Fruit fly (Drosophila melanogaster) ovary, adult (tissue): ENCODE data around the gene CG31917.

Experiments
- CG17801 ChIP-seq: fragments of 200-800 bp; optimal IDR thresholded peaks from 2 replicates; lab custom pipeline; 2019; ENCODE audit warnings: missing biosample characterization, mild to moderate bottlenecking, missing genetic modification characterization, moderate library complexity; ENCODE audit not compliant: partially characterized antibody

Gene CG31917

dm6 chr2L:5010784-5011260 lies at the start of gene CG31917, which contains the start of the genes Tfb5 and SelT:
CG31917 (minus strand) TSS chr2L:5010834.
Tfb5 (minus strand) TSS chr2L:5010834.
SelT (plus strand) TSS chr2L:5010922.
- peak; percentile 73 for TF ChIP-seq CG17801

dm6 chr2L:5059645-5060254 lies 49.1 kb upstream of the CG31917 start, which contains the start of gene Rpn11:
Rpn11 (minus strand) TSS chr2L:5059790.
- peak; percentile 61 for TF ChIP-seq CG17801

DNA sequence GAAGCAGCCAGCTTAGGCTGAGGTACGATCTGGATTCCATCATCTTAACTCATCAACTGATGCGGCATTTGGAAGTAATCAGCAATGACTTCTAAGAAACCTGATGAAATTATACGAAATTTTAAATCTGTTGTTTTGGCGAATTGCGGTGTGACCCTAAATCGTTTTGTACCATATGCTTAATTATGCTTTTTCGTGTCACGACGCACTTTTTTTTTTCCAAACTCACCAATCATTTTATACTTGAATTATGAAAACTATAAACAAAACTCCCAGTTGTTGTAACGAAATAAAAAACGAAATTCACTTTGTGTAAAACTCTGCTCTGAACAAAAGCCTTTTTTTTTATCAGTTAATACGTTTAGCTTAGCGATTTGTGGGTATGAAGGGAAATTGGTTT lies 47.5 kb upstream of the CG31917 start, which contains the start of gene Nepl3:
Gene Nepl3 (minus strand): TSS at position 155 of the 400 bp plus-strand sequence.
- TF ChIP-seq CG17801 = no peak

dm6 chr2L:5055528-5055927 lies 44.9 kb upstream of the CG31917 start:
- no peak for TF ChIP-seq CG17801

DNA sequence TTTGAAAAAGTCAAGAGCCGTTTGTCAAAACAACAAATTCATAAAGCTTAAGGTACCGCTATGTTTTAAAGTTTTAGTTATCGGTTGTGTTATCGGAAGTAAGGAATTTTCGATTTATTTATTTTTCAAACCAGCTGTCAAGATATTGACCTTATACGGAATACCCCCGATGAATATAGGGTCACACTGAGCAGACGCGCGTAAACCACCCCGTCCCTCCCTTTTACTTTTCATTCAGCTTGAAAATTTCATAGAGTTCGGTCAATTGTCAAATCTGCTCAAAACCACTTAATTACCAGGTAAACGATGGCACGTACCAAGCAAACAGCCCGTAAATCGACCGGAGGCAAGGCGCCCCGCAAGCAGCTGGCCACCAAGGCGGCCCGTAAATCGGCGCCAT lies 44.3 kb upstream of the CG31917 start, which contains the start of the genes CG14036 and His3.3A:
Gene CG14036 (minus strand): TSS at position 64 of the 400 bp plus-strand sequence.
Gene His3.3A (plus strand): TSS at position 106 of the 400 bp plus-strand sequence.
- TF ChIP-seq CG17801 = peak; percentile 35

DNA sequence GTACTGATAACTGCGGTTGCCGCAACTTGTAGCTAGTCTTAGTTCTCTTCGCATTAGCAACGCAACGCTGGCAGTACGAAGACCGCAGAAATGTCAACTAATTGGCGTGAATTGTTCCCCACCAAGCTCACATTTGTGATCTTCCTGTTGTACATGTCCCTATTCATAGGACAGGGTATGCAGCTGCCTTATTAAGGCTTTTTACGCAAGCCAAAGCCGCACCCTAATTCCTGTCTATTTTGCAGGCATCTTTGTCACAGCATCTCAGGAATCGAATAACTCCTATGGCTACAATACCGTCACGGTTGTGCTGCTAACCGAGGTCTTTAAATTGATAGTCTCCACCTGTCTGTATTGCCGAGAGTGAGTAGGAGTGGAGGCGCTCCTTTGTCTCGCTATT lies 42.4 kb upstream of the CG31917 start, which contains the start of gene eIF3h:
Gene eIF3h (minus strand): TSS at position 101 of the 400 bp plus-strand sequence.
- no peak for TF ChIP-seq CG17801

DNA sequence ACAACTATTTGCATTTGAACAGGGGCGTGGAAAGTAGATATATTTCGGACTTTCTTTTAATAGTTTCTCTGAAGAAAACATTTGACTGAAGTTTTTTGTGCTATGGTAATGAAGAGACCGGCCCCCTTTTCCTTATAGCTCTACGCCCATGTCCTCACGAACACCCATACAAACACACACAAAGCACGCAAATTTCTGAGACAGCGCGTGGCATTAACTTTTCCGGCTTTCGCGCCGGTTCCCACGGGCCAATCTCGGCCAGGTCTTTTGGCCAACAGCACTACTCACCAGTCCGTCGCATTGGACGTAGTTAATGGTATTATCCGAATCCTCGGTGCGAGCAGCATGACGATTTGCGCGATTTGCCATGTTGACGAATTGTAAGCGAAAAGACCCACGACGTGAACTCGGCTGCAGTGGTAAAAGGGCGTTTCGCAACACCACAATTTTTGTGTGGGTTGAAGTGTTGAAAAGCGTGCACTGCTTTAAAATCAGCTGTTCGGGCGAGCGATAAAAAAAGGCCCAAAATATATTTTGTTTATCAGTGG lies 41.8 kb upstream of the CG31917 start, which contains the start of gene senju:
Gene senju (plus strand): TSS at position 477 of the 548 bp plus-strand sequence.
- TF ChIP-seq CG17801 = peak; percentile 76

DNA sequence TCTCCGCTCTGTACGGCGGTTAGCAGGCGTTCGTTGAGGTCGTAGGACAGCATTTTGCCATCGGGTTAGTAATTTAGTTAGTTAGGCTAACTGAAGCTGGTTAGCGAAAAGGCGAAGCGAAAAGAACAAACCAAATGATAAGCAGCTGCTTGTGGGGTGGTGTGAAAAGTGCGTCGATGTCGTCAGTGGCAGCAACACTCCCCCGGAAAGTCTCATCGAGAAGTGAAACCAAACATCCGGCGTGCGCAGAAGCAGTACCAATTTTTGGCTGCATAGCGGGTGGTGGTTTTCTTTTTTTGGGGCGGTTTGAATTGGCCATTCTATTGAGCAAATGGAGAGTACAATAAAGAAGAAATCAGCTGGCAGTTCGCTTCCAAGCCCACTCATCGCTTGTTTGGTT lies 40.2 kb upstream of the CG31917 start, which contains the start of gene CG9121:
Gene CG9121 (minus strand): TSS at position 238 of the 400 bp plus-strand sequence.
- TF ChIP-seq CG17801 = no peak

DNA sequence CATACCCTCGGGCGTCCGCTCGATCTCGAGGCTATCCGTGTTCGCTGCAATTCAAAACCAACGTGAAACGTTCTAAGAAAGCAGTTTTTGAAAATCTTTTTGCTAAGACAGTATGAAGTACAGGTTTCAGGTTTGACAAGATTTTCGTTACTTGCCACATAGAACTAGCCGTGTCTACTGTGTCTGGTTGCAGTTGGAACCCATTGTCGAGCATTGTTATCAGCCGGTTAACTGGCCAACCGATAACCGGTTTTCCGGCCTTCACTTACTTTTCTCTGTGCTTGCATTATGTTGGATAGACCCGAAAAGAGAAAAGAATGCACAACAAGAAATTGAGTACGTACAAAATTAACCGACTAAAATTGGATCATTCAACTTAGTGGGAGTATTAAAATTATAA lies 39.3 kb upstream of the CG31917 start:
- no peak for TF ChIP-seq CG17801

- TF ChIP-seq CG17801 = no peak
Measured at dm6 chr2L:5046261-5046660, 35.6 kb upstream of the CG31917 start.

DNA sequence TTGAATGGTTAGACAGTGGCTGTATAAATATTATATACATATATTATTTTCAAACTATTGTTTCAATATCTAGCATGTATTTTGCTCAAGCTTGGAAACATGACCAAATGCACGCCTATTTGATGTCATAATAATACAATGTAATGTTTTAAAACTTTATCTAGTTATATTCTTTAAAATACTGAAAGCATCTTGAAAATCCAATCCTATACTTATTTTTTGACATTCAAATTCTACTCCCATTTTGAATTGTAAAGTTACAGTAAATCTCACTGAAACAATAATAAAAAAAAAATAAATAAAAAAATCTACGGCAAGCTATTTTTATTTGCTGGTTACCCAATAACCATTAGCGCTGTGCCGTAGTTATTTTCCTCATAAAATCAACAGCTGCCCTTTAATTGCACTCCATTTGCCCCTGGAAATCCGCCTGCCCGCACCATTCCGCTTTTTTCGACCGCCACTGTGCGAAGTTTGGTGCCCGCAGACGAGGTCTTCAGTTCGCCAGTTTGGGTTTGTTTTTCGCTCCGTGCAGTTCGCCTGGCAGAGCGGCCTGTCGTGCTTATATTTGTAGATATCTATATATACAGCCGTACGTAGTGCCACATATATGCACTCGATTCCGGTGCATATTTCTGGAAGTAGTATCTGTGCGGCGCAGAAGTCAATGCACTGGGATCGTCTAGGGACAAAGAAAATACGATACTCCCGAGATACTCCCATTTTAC lies 34.4 kb upstream of the CG31917 start:
- TF ChIP-seq CG17801 = no peak

dm6 chr2L:5044361-5044891 lies 33.8 kb upstream of the CG31917 start, which contains the start of gene CG31650:
CG31650 (minus strand) TSS chr2L:5044712.
- TF ChIP-seq CG17801 = no peak

dm6 chr2L:5043495-5044146 lies 33.0 kb upstream of the CG31917 start:
- TF ChIP-seq CG17801 = no peak

dm6 chr2L:5043043-5043442 lies 32.4 kb upstream of the CG31917 start, which contains the start of the genes CG33995, CG44000 and CG44001:
CG33995 (plus strand) TSS chr2L:5043270.
CG44000 (plus strand) TSS chr2L:5043270.
CG44001 (plus strand) TSS chr2L:5043270.
- peak; percentile 58 for TF ChIP-seq CG17801

DNA sequence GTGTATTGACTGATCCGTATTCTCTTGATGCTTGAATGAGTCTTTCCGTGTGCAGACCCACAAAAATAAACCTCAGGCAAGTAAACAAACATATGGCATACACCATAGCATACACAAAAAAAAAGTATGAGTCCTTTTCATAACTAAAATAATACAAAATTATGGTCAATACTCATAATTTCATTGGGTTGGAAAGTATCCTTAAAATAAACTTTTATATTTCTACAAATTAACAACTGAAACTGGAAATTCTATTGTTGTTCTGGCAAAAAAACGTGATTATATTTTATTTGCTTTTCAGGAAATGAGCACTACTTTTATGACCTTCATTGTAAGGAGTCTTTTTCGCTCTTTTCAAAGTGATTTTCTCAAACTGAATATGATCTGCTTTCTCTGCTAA lies 31.4 kb upstream of the CG31917 start:
- no peak for TF ChIP-seq CG17801

- no peak for TF ChIP-seq CG17801
Measured at dm6 chr2L:5037402-5037860, 26.8 kb upstream of the CG31917 start, which contains the start of the genes CG14042 and SP555. CG14042 (plus strand) TSS chr2L:5037709. SP555 (plus strand) TSS chr2L:5037709.
